Worm (Caenorhabditis elegans): ENCODE results near the gene rpc-1.

Gene rpc-1

ce11 chrIV:7166553-7166952 lies 1.0 kb upstream of the rpc-1 start, which contains the start of gene C42D4.18:
C42D4.18 (plus strand) TSS chrIV:7166783.
- TF ChIP-seq egl-5 (tag; optimal IDR thresholded peaks at IDR 0.05) (no peak), ceh-28 (tag; optimal IDR thresholded peaks at IDR 0.05) (no peak), mdl-1 (tag; optimal IDR thresholded peaks at IDR 0.05) (no peak), nhr-11 (tag; optimal IDR thresholded peaks at IDR 0.05) (no peak), nhr-25 (tag; optimal IDR thresholded peaks at IDR 0.05) (no peak), unc-39 (tag; optimal IDR thresholded peaks at IDR 0.05) (no peak), pha-4 (tag; optimal IDR thresholded peaks at IDR 0.05) (no peak), ama-1 (optimal IDR thresholded peaks at IDR 0.05) (no peak), lin-15B (tag; optimal IDR thresholded peaks at IDR 0.05) (peak; percentile 4), aly-2 (tag; optimal IDR thresholded peaks at IDR 0.05) (no peak), nhr-76 (tag; optimal IDR thresholded peaks at IDR 0.05) (no peak), fkh-2 (tag; optimal IDR thresholded peaks at IDR 0.05) (no peak), ceh-82 (tag; optimal IDR thresholded peaks at IDR 0.05) (no peak), ceh-16 (tag; optimal IDR thresholded peaks at IDR 0.05) (no peak), nhr-77 (tag; optimal IDR thresholded peaks at IDR 0.05) (no peak), daf-12 (tag; optimal IDR thresholded peaks at IDR 0.05) (no peak), sea-2 (GFP tag; optimal IDR thresholded peaks at IDR 0.05) (no peak), nhr-28 (tag; optimal IDR thresholded peaks at IDR 0.05) (no peak), nhr-12 (tag; optimal IDR thresholded peaks at IDR 0.05) (no peak), mml-1 (tag; optimal IDR thresholded peaks at IDR 0.05) (peak; percentile 51), pqm-1 (tag; optimal IDR thresholded peaks at IDR 0.05) (no peak), ZK546.5 (tag; optimal IDR thresholded peaks at IDR 0.05) (no peak), snpc-4 (tag; optimal IDR thresholded peaks at IDR 0.05) (no peak), nhr-237 (tag; optimal IDR thresholded peaks at IDR 0.05) (no peak), nhr-43 (tag; optimal IDR thresholded peaks at IDR 0.05; ENCODE audit: poor library complexity, severe bottlenecking) (no peak), egl-27 (tag; optimal IDR thresholded peaks at IDR 0.05) (no peak), elt-2 (tag; optimal IDR thresholded peaks at IDR 0.05) (no peak), hmg-11 (tag; optimal IDR thresholded peaks at IDR 0.05) (peak; percentile 36), lin-39 (tag; optimal IDR thresholded peaks at IDR 0.05) (no peak), nfya-1 (tag; optimal IDR thresholded peaks at IDR 0.05; ENCODE audit: insufficient read depth) (peak; percentile 43), unc-62 (GFP tag; optimal IDR thresholded peaks at IDR 0.05) (no peak), jun-1 (tag; optimal IDR thresholded peaks at IDR 0.05) (no peak), tbx-2 (tag; optimal IDR thresholded peaks at IDR 0.05) (no peak), elt-3 (tag; optimal IDR thresholded peaks at IDR 0.05) (no peak)

DNA sequence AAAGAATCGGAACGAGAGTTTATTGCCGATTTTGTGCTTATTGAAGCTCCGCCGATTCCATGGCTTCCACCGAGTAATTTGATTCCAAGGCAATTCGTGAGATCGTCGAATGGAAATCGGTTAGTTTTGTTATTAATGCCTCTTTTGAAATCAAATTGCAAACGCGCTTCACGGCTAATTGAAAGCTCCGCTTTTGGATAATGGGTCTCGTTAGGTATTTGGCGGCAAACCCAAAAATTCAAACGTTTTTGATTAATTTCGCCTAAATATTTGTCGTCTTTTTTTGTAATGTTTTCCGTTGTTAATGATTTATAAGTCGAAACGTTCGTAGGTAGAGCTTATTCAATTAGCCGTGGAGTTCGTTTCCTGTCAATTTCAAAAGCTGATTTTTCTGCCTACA lies 6.0 kb downstream of the rpc-1 start:
- no peak for TF ChIP-seq egl-5 (tag; optimal IDR thresholded peaks at IDR 0.05)
- no peak for TF ChIP-seq ceh-16 (tag; optimal IDR thresholded peaks at IDR 0.05)
- no peak for TF ChIP-seq nhr-28 (tag; optimal IDR thresholded peaks at IDR 0.05)
- TF ChIP-seq nhr-43 (tag; optimal IDR thresholded peaks at IDR 0.05; ENCODE audit: poor library complexity, severe bottlenecking), result no peak
- TF ChIP-seq mml-1 (tag; optimal IDR thresholded peaks at IDR 0.05), result no peak
- no peak for TF ChIP-seq sea-2 (GFP tag; optimal IDR thresholded peaks at IDR 0.05)
- no peak for TF ChIP-seq elt-1 (tag; optimal IDR thresholded peaks at IDR 0.05)
- no peak for TF ChIP-seq mdl-1 (tag; optimal IDR thresholded peaks at IDR 0.05)

DNA sequence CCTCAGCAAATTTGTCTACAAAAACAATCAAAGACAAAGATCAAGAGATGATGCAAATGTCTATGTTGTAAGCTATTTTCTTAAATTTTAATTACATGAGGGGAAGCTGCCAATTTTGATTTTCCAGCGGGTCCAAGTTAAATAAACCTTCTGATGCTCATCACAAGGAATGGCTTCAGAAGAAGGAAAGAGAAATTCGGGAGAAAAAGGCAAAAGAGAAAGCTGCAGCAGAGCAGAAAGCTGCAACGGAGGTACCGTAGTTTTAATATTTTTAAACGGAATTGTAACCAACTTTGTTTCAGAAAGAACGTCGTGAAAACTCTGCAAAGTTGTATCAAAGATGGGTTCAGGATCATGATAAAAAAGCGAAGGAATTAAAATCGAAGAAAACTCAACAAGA lies 7.4 kb downstream of the rpc-1 start:
- TF ChIP-seq egl-5 (tag; optimal IDR thresholded peaks at IDR 0.05), result no peak
- no peak for TF ChIP-seq snpc-4 (tag; optimal IDR thresholded peaks at IDR 0.05)
- no peak for TF ChIP-seq nhr-76 (tag; optimal IDR thresholded peaks at IDR 0.05)
- no peak for TF ChIP-seq daf-12 (tag; optimal IDR thresholded peaks at IDR 0.05)
- no peak for TF ChIP-seq ama-1 (optimal IDR thresholded peaks at IDR 0.05)
- TF ChIP-seq ceh-9 (tag; optimal IDR thresholded peaks at IDR 0.05), result no peak
- TF ChIP-seq mml-1 (tag; optimal IDR thresholded peaks at IDR 0.05), result no peak

DNA sequence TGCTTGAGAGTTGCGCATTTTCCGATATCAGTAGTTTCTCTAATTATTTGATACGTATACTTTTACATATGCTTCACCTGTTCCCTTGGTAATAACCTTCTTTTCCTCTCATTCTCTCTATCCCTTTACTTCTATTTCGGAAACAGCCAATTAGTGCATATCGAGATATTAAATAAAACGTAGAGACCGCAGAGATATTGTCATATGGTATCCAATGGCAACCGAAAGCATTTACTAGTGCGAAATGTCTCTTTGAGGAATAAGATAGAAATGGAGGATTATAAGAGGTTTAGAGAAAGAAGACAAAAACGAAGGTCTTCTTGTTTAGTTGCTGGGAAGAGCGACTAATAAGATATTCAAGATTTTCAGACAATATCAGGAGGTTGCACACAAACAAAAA lies 9.2 kb downstream of the rpc-1 start, which contains the start of gene maph-9:
Gene maph-9, plus strand, starts transcription at position 273 of the 400 bp plus-strand sequence.
- TF ChIP-seq nhr-77 (tag; optimal IDR thresholded peaks at IDR 0.05), result no peak
- TF ChIP-seq ceh-9 (tag; optimal IDR thresholded peaks at IDR 0.05), result no peak
- TF ChIP-seq unc-39 (tag; optimal IDR thresholded peaks at IDR 0.05), result no peak
- no peak for TF ChIP-seq skn-1 (tag; optimal IDR thresholded peaks at IDR 0.05)
- TF ChIP-seq elt-3 (tag; optimal IDR thresholded peaks at IDR 0.05), result no peak
- TF ChIP-seq tbx-2 (tag; optimal IDR thresholded peaks at IDR 0.05), result no peak
- no peak for TF ChIP-seq fkh-10 (GFP tag; optimal IDR thresholded peaks at IDR 0.05)
- no peak for TF ChIP-seq nhr-237 (tag; optimal IDR thresholded peaks at IDR 0.05)
- TF ChIP-seq mml-1 (tag; optimal IDR thresholded peaks at IDR 0.05), result no peak
- TF ChIP-seq nfya-1 (tag; optimal IDR thresholded peaks at IDR 0.05; ENCODE audit: insufficient read depth), result no peak
- no peak for TF ChIP-seq pqm-1 (tag; optimal IDR thresholded peaks at IDR 0.05)
- TF ChIP-seq egl-27 (tag; optimal IDR thresholded peaks at IDR 0.05), result no peak
- TF ChIP-seq sea-2 (GFP tag; optimal IDR thresholded peaks at IDR 0.05), result no peak
- no peak for TF ChIP-seq nhr-28 (tag; optimal IDR thresholded peaks at IDR 0.05)
